Fruit fly (Drosophila melanogaster) whole organism, embryonic: ENCODE results near the gene CG2747.

Source experiments
- CG15073 ChIP-seq: fragments of 200-800 bp; sonication (Bioruptor generic); optimal IDR thresholded peaks from 2 replicates; lab custom pipeline; 2016; ENCODE audit warnings: missing biosample characterization, missing genetic modification characterization
- CG34224 ChIP-seq: fragments of 200-800 bp; sonication (Bioruptor generic); IDR thresholded peaks from 3 replicates; pipeline ENCODE4 v1.3.6; 2022; ENCODE audit warnings: missing biosample characterization, missing genetic modification characterization; ENCODE audit not compliant: partially characterized antibody
- CG42726 ChIP-seq: fragments of 200-800 bp; sonication (Bioruptor generic); IDR thresholded peaks from 2 replicates; pipeline ENCODE4 v1.3.6; 2022; ENCODE audit warnings: missing biosample characterization, missing genetic modification characterization; ENCODE audit not compliant: partially characterized antibody
- CG4730 ChIP-seq: fragments of 200-800 bp; sonication (Bioruptor generic); IDR thresholded peaks from 2 replicates; pipeline ENCODE4 v1.3.6; 2022; ENCODE audit warnings: missing biosample characterization, missing genetic modification characterization
- Drgx ChIP-seq: fragments of 200-800 bp; sonication (Bioruptor generic); IDR thresholded peaks from 2 replicates; pipeline ENCODE4 v1.3.6; 2022; ENCODE audit warnings: missing biosample characterization, missing genetic modification characterization
- jing ChIP-seq: fragments of 200-800 bp; sonication (Bioruptor generic); optimal IDR thresholded peaks from 2 replicates; lab custom pipeline; 2018; ENCODE audit warnings: missing biosample characterization, mild to moderate bottlenecking, missing genetic modification characterization
- nmo ChIP-seq: fragments of 200-800 bp; sonication (Bioruptor generic); optimal IDR thresholded peaks from 2 replicates; lab custom pipeline; 2018; ENCODE audit warnings: missing biosample characterization, mild to moderate bottlenecking, missing genetic modification characterization, moderate library complexity
- otp ChIP-seq: fragments of 200-800 bp; sonication (Bioruptor generic); IDR thresholded peaks from 3 replicates; pipeline ENCODE4, ENCODE4 v1.3.6; 2022; ENCODE audit warnings: missing biosample characterization, missing genetic modification characterization

Gene CG2747

dm6 chr3R:7966544-7967264, 63.9 kb downstream of the CG2747 start (continued):
- TF ChIP-seq jing (GFP tag; lab: Kevin White, UChicago) (no peak), otp (0 out of 3 replicates have a peak, but pooled peaks have one; percentile 8), CG15073 (no peak), CG42726 (GFP tag; lab: Robert Waterston, UW) (0 out of 2 replicates have a peak, but pooled peaks have one; percentile 7), nmo (GFP tag; lab: Kevin White, UChicago) (no peak), CG34224 (no peak), CG4730 (GFP tag; lab: Robert Waterston, UW) (no peak), Drgx (GFP tag; lab: Robert Waterston, UW) (peak; percentile 48)
